Worm (Caenorhabditis elegans) whole organism, young adult: ENCODE data around the gene srbc-49.

Experiments used
- lin-26 ChIP-seq: fragments of 200-800 bp; sonication (Bioruptor generic); IDR thresholded peaks from 2 replicates; pipeline ENCODE4 v1.3.6; 2022; ENCODE audit warnings: missing genetic modification reagents, missing genetic modification characterization, missing compliant biosample characterization
- lin-35 ChIP-seq, 3 experiments: fragments of 150-350 bp in 2 of 3; sonication (generic microtip) in 1 of 3; optimal IDR thresholded peaks; 2 replicates each; lab custom pipeline; 2014 to 2018; ENCODE audit warnings: missing biosample characterization in 3 of 3, missing genetic modification characterization in 3 of 3, missing genetic modification reagents in 3 of 3
- mcd-1 ChIP-seq: fragments of 200-800 bp; sonication (Bioruptor generic); IDR thresholded peaks from 2 replicates; pipeline ENCODE4 v1.3.6; 2022; ENCODE audit warnings: missing genetic modification reagents, missing genetic modification characterization, missing compliant biosample characterization
- pha-4 ChIP-seq: fragments of 150-350 bp; sonication (generic microtip); optimal IDR thresholded peaks from 2 replicates; lab custom pipeline; 2014; ENCODE audit warnings: missing biosample characterization, missing genetic modification reagents, missing genetic modification characterization

ce11 chrV:15870356-15870755 lies 48.9 kb downstream of the srbc-49 start, which contains the start of gene str-57:
- no peak for TF ChIP-seq lin-26
- TF ChIP-seq mcd-1 (GFP tag; lab: Robert Waterston, UW) = no peak
- TF ChIP-seq pha-4 (tag; lab: Kevin White, UChicago) = no peak
- no peak for TF ChIP-seq lin-35 (GFP tag; optimal IDR thresholded peaks at IDR 0.05; lab: Kevin White, UChicago)
